Fruit fly (Drosophila melanogaster): Measurements from ENCODE around the gene CG14641.

Gene CG14641

DNA sequence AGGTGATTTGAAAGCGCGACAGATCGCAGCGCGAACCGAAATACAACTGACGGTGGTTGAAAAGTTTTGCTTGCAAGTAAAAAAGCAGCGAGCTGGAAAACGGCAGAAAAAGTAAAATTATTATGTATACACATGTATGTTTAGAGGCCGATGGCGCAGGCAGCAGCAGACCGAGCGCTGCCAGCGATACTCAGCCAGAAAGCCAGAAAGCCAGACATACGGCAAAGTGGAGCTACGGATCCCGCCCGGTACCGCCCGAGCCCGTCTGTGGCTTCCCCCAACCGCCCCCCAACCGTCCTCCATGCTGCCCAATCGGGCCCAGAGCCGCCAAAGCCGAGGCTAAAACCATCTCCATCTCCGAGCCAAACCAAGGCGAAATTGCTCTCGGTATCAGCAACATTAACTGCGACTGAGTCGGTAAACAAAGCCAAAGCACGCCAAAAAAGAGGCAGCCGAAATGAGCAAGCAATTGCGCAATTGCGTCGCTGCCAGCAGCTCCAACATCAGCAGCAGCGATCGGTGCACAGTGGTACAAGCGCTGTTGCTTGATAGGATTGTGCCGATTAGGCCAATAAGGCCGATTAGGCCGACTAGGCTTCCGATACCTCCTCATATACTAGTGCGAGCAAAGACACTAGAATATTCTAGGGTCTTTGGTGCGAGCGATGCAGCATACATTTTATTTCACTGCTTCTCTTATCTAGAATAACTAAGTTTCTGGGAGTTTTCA is 16.7 kb downstream of the CG14641 start, which contains the start of gene CG14636 (continued):
- TF ChIP-seq peb (GFP tag; IDR thresholded peaks at IDR 0.05), result peak; percentile 57
- TF ChIP-seq CG18619 (GFP tag; optimal IDR thresholded peaks at IDR 0.05), result peak; percentile 62
- TF ChIP-seq CG10543 (GFP tag; optimal IDR thresholded peaks at IDR 0.05), result peak; percentile 92
- no peak for TF ChIP-seq lov (optimal IDR thresholded peaks at IDR 0.05)
- TF ChIP-seq lov (GFP tag; IDR thresholded peaks at IDR 0.05), result no peak
- peak; percentile 78 for TF ChIP-seq CG7839 (tag; optimal IDR thresholded peaks at IDR 0.05)
- peak; percentile 82 for TF ChIP-seq CG32532 (GFP tag; IDR thresholded peaks at IDR 0.05)
- peak; percentile 47 for TF ChIP-seq CG5180 (GFP tag; optimal IDR thresholded peaks at IDR 0.05)
- no peak for TF ChIP-seq Kr (GFP tag; optimal IDR thresholded peaks at IDR 0.05)
- peak; percentile 70 for TF ChIP-seq CoRest (tag; optimal IDR thresholded peaks at IDR 0.05)
- peak; percentile 83 for TF ChIP-seq CG9932 (GFP tag; IDR thresholded peaks at IDR 0.05)
- peak; percentile 80 for TF ChIP-seq CG34422 (GFP tag; IDR thresholded peaks at IDR 0.05)
- no peak for TF ChIP-seq Elba2 (GFP tag; optimal IDR thresholded peaks at IDR 0.05)
- peak; percentile 67 for TF ChIP-seq caup (GFP tag; optimal IDR thresholded peaks at IDR 0.05; ENCODE audit: severe bottlenecking)
- TF ChIP-seq ssp (GFP tag; IDR thresholded peaks at IDR 0.05), result peak; percentile 65
- peak; percentile 60; the same call in 1 of the 3 replicates for TF ChIP-seq zfh1 (GFP tag; IDR thresholded peaks at IDR 0.05)
- TF ChIP-seq CG12155 (GFP tag; optimal IDR thresholded peaks at IDR 0.05), result peak; percentile 54
- peak; percentile 38 for TF ChIP-seq ftz-f1 (GFP tag; optimal IDR thresholded peaks at IDR 0.05)
- peak; percentile 48; the same call in 1 of the 2 replicates for TF ChIP-seq GATAe (GFP tag; conservative IDR thresholded peaks at IDR 0.05)
- peak; percentile 69 for TF ChIP-seq CG7556 (GFP tag; optimal IDR thresholded peaks at IDR 0.05)
- peak; percentile 69 for TF ChIP-seq cwo (GFP tag; optimal IDR thresholded peaks at IDR 0.05)
- peak; percentile 80 for TF ChIP-seq her (GFP tag; optimal IDR thresholded peaks at IDR 0.05)
- peak; percentile 20 for TF ChIP-seq CG30431 (GFP tag; optimal IDR thresholded peaks at IDR 0.05)
- 0 out of 3 replicates have a peak, but pooled peaks have one; percentile 25 for TF ChIP-seq otp (GFP tag; IDR thresholded peaks at IDR 0.05)
- no peak for TF ChIP-seq sc (optimal IDR thresholded peaks at IDR 0.05)
- no peak for TF ChIP-seq sc (GFP tag; optimal IDR thresholded peaks at IDR 0.05)
- peak; percentile 78 for TF ChIP-seq HLH3B (GFP tag; IDR thresholded peaks at IDR 0.05)
- TF ChIP-seq CG7963 (GFP tag; IDR thresholded peaks at IDR 0.05; ENCODE audit: partially characterized antibody), result 0 out of 3 replicates have a peak, but pooled peaks have one; percentile 31
- peak in 1 of 2 experiments; percentile 26 for TF ChIP-seq bsh (GFP tag; optimal IDR thresholded peaks at IDR 0.05)
- no peak for TF ChIP-seq ab (GFP tag; optimal IDR thresholded peaks at IDR 0.05)
- no peak for TF ChIP-seq CG30020 (tag; optimal IDR thresholded peaks at IDR 0.05)
- TF ChIP-seq rib (GFP tag; IDR thresholded peaks at IDR 0.05), result peak; percentile 75; the same call in 1 of the 2 replicates
- TF ChIP-seq CG10979 (tag; optimal IDR thresholded peaks at IDR 0.05), result no peak
- TF ChIP-seq Aef1 (GFP tag; IDR thresholded peaks at IDR 0.05), result peak; percentile 53; the same call in 2 of the 3 replicates
- peak; percentile 12 for TF ChIP-seq pros (GFP tag; optimal IDR thresholded peaks at IDR 0.05)
- TF ChIP-seq fd96Cb (tag; optimal IDR thresholded peaks at IDR 0.05), result peak; percentile 40
- peak; percentile 83 for TF ChIP-seq stc (GFP tag; IDR thresholded peaks at IDR 0.05)
- TF ChIP-seq CG6813 (GFP tag; optimal IDR thresholded peaks at IDR 0.05), result peak; percentile 46
- TF ChIP-seq Hsf (GFP tag; optimal IDR thresholded peaks at IDR 0.05), result peak; percentile 72
- no peak for TF ChIP-seq NC2α (GFP tag; optimal IDR thresholded peaks at IDR 0.05)
- peak; percentile 35; the same call in 1 of the 2 replicates for TF ChIP-seq Taf1 (GFP tag; IDR thresholded peaks at IDR 0.05)
- TF ChIP-seq CG4820 (GFP tag; optimal IDR thresholded peaks at IDR 0.05), result peak; percentile 39
- no peak for TF ChIP-seq pan (optimal IDR thresholded peaks at IDR 0.05)
- peak in 1 of 2 experiments; percentile 86 for TF ChIP-seq pan (GFP tag; optimal IDR thresholded peaks at IDR 0.05 in 1 of 2, IDR thresholded peaks at IDR 0.05 in 1 of 2)
- TF ChIP-seq fd64A (GFP tag; optimal IDR thresholded peaks at IDR 0.05), result no peak
- peak; percentile 72; the same call in 2 of the 3 replicates for TF ChIP-seq CG11456 (GFP tag; IDR thresholded peaks at IDR 0.05)
- peak; percentile 61 for TF ChIP-seq CG11247 (GFP tag; IDR thresholded peaks at IDR 0.05)
- TF ChIP-seq CG11723 (GFP tag; optimal IDR thresholded peaks at IDR 0.05), result peak; percentile 46
- peak; percentile 77 for TF ChIP-seq esg (GFP tag; conservative IDR thresholded peaks at IDR 0.05)

Data from whole organism, embryonic.